Worm (Caenorhabditis elegans) whole organism, young adult: Measurements from ENCODE around the gene C28G1.2.

Experiments
- B0019.2 ChIP-seq: fragments of 200-800 bp; sonication (Bioruptor generic); conservative IDR thresholded peaks from 2 replicates; pipeline ENCODE4 v1.3.6; 2022; ENCODE audit warnings: missing genetic modification reagents, missing genetic modification characterization, missing compliant biosample characterization
- B0261.1 ChIP-seq: sonication (generic microtip); optimal IDR thresholded peaks from 2 replicates; lab custom pipeline; 2016; ENCODE audit warnings: mild to moderate bottlenecking, missing genetic modification characterization, moderate library complexity, missing compliant biosample characterization
- B0336.3 ChIP-seq: fragments of 200-800 bp; sonication (Bioruptor generic); IDR thresholded peaks from 2 replicates; pipeline ENCODE4 v1.3.6; 2022; ENCODE audit warnings: missing genetic modification characterization, missing compliant biosample characterization
- F37B4.10 ChIP-seq: fragments of 200-800 bp; sonication (Bioruptor generic); IDR thresholded peaks from 2 replicates; pipeline ENCODE4 v1.3.6; 2022; ENCODE audit warnings: missing genetic modification characterization, missing compliant biosample characterization
- F55B11.4 ChIP-seq: sonication (generic microtip); optimal IDR thresholded peaks from 2 replicates; lab custom pipeline; 2016; ENCODE audit warnings: missing compliant biosample characterization, missing genetic modification characterization, borderline replicate concordance; ENCODE audit not compliant: insufficient read depth
- Y53F4B.3 ChIP-seq: fragments of 200-800 bp; sonication (Bioruptor generic); IDR thresholded peaks from 2 replicates; pipeline ENCODE4 v1.3.6; 2022; ENCODE audit warnings: missing genetic modification reagents, missing genetic modification characterization, missing compliant biosample characterization
- Y53G8AR.9 ChIP-seq: fragments of 200-800 bp; sonication (Bioruptor generic); conservative IDR thresholded peaks from 2 replicates; pipeline ENCODE4 v1.3.6; 2022; ENCODE audit warnings: missing genetic modification reagents, missing genetic modification characterization, missing compliant biosample characterization
- Y56A3A.18 ChIP-seq: fragments of 200-800 bp; sonication (Bioruptor generic); IDR thresholded peaks from 2 replicates; pipeline ENCODE4 v1.3.6; 2022; ENCODE audit warnings: missing genetic modification reagents, missing genetic modification characterization, missing compliant biosample characterization
- Y79H2A.3 ChIP-seq: fragments of 200-800 bp; sonication (Bioruptor generic); conservative IDR thresholded peaks from 2 replicates; pipeline ENCODE4 v1.3.6; 2022; ENCODE audit warnings: missing genetic modification reagents, missing genetic modification characterization, missing compliant biosample characterization
- ZK185.1 ChIP-seq: sonication (generic microtip); optimal IDR thresholded peaks from 2 replicates; lab custom pipeline; 2016; ENCODE audit warnings: mild to moderate bottlenecking, missing genetic modification characterization, missing compliant biosample characterization; ENCODE audit not compliant: poor library complexity, severe bottlenecking
- akir-1 ChIP-seq: fragments of 200-800 bp; sonication (Bioruptor generic); optimal IDR thresholded peaks from 2 replicates; lab custom pipeline; 2018; ENCODE audit warnings: mild to moderate bottlenecking, missing genetic modification characterization, moderate library complexity, missing compliant biosample characterization
- ama-1 ChIP-seq, 3 experiments: fragments of 150-350 bp in 1 of 3; sonication (generic microtip) in 2 of 3; optimal IDR thresholded peaks; 2 replicates each; lab custom pipeline; 2014 to 2018; ENCODE audit warnings: missing biosample characterization in 2 of 3, missing genetic modification characterization in 2 of 3, missing genetic modification reagents in 2 of 3
- aptf-3 ChIP-seq: fragments of 200-800 bp; sonication (Bioruptor generic); IDR thresholded peaks from 2 replicates; pipeline ENCODE4 v1.3.6; 2022; ENCODE audit warnings: missing genetic modification characterization, missing compliant biosample characterization
- atf-7 ChIP-seq: sonication (generic microtip); optimal IDR thresholded peaks from 2 replicates; lab custom pipeline; 2017; ENCODE audit warnings: mild to moderate bottlenecking, missing genetic modification characterization, missing compliant biosample characterization
- athp-1 ChIP-seq: sonication (generic microtip); optimal IDR thresholded peaks from 2 replicates; lab custom pipeline; 2017; ENCODE audit warnings: mild to moderate bottlenecking, missing genetic modification characterization, missing compliant biosample characterization
- attf-5 ChIP-seq: fragments of 200-800 bp; sonication (Bioruptor generic); optimal IDR thresholded peaks from 2 replicates; lab custom pipeline; 2018; ENCODE audit warnings: mild to moderate bottlenecking, missing genetic modification characterization, missing compliant biosample characterization
- bed-1 ChIP-seq: fragments of 200-800 bp; sonication (Bioruptor generic); IDR thresholded peaks from 2 replicates; pipeline ENCODE4 v1.3.6; 2022; ENCODE audit warnings: missing genetic modification reagents, missing genetic modification characterization, missing compliant biosample characterization
- bed-2 ChIP-seq: fragments of 200-800 bp; sonication (Bioruptor generic); IDR thresholded peaks from 2 replicates; pipeline ENCODE4 v1.3.6; 2022; ENCODE audit warnings: missing genetic modification reagents, missing genetic modification characterization, missing compliant biosample characterization
- ceh-100 ChIP-seq: fragments of 200-800 bp; sonication (Bioruptor generic); IDR thresholded peaks from 2 replicates; pipeline ENCODE4 v1.3.6; 2022; ENCODE audit warnings: missing genetic modification reagents, missing genetic modification characterization, missing compliant biosample characterization
- ceh-27 ChIP-seq: fragments of 200-800 bp; sonication (Bioruptor generic); optimal IDR thresholded peaks from 2 replicates; lab custom pipeline; 2018; ENCODE audit warnings: mild to moderate bottlenecking, missing genetic modification characterization, moderate library complexity, missing compliant biosample characterization
- ceh-40 ChIP-seq: fragments of 200-800 bp; sonication (Bioruptor generic); IDR thresholded peaks from 2 replicates; pipeline ENCODE4 v1.3.6; 2022; ENCODE audit warnings: missing genetic modification characterization, missing compliant biosample characterization
- ceh-58 ChIP-seq: fragments of 200-800 bp; sonication (Bioruptor generic); IDR thresholded peaks from 2 replicates; pipeline ENCODE4 v1.3.6; 2022; ENCODE audit warnings: missing genetic modification characterization, missing compliant biosample characterization
- die-1 ChIP-seq: sonication (generic microtip); optimal IDR thresholded peaks from 2 replicates; lab custom pipeline; 2016; ENCODE audit warnings: missing genotype, mild to moderate bottlenecking, missing genetic modification characterization, missing compliant biosample characterization
- egl-44 ChIP-seq: fragments of 200-800 bp; sonication (Bioruptor generic); IDR thresholded peaks from 2 replicates; pipeline ENCODE4 v1.3.6; 2022; ENCODE audit warnings: missing genetic modification reagents, missing genetic modification characterization, missing compliant biosample characterization
- egrh-3 ChIP-seq: fragments of 200-800 bp; sonication (Bioruptor generic); IDR thresholded peaks from 2 replicates; pipeline ENCODE4 v1.3.6; 2022; ENCODE audit warnings: missing genetic modification reagents, missing genetic modification characterization, missing compliant biosample characterization
- ekl-4 ChIP-seq: fragments of 200-800 bp; sonication (Bioruptor generic); IDR thresholded peaks from 2 replicates; pipeline ENCODE4 v1.3.6; 2022; ENCODE audit warnings: missing genetic modification reagents, missing genetic modification characterization, missing compliant biosample characterization
- gei-17 ChIP-seq: fragments of 200-800 bp; sonication (Bioruptor generic); optimal IDR thresholded peaks from 2 replicates; lab custom pipeline; 2018; ENCODE audit warnings: mild to moderate bottlenecking, missing genetic modification characterization, missing compliant biosample characterization
- hlh-12 ChIP-seq: sonication (generic microtip); optimal IDR thresholded peaks from 2 replicates; lab custom pipeline; 2016; ENCODE audit warnings: missing genetic modification characterization, missing compliant biosample characterization
- hmg-1.2 ChIP-seq: fragments of 200-800 bp; sonication (Bioruptor generic); IDR thresholded peaks from 2 replicates; pipeline ENCODE4 v1.3.6; 2022; ENCODE audit warnings: missing genetic modification reagents, missing genetic modification characterization, missing compliant biosample characterization
- hmg-20 ChIP-seq: fragments of 200-800 bp; sonication (Bioruptor generic); IDR thresholded peaks from 2 replicates; pipeline ENCODE4 v1.3.6; 2022; ENCODE audit warnings: missing genetic modification reagents, missing genetic modification characterization, missing compliant biosample characterization
- let-607 ChIP-seq, 2 experiments: fragments of 200-800 bp in 1 of 2; sonication (Bioruptor generic) in 1 of 2; sonication (generic microtip) in 1 of 2; optimal IDR thresholded peaks; 2 replicates each; lab custom pipeline; 2016 to 2018; ENCODE audit warnings: mild to moderate bottlenecking in 2 of 2, missing compliant biosample characterization in 2 of 2, missing genetic modification characterization in 2 of 2, moderate library complexity in 2 of 2, missing genotype in 1 of 2
- lin-26 ChIP-seq: fragments of 200-800 bp; sonication (Bioruptor generic); IDR thresholded peaks from 2 replicates; pipeline ENCODE4 v1.3.6; 2022; ENCODE audit warnings: missing genetic modification reagents, missing genetic modification characterization, missing compliant biosample characterization
- lin-54 ChIP-seq: fragments of 200-800 bp; sonication (Bioruptor generic); optimal IDR thresholded peaks from 2 replicates; lab custom pipeline; 2018; ENCODE audit warnings: mild to moderate bottlenecking, missing genetic modification characterization, missing compliant biosample characterization
- lsy-27 ChIP-seq: sonication (generic microtip); optimal IDR thresholded peaks from 2 replicates; lab custom pipeline; 2017; ENCODE audit warnings: missing genetic modification characterization, mild to moderate bottlenecking, missing compliant biosample characterization, antibody characterized with exemption, missing genotype, borderline replicate concordance; ENCODE audit not compliant: insufficient read depth
- madf-3 ChIP-seq: fragments of 200-800 bp; sonication (Bioruptor generic); IDR thresholded peaks from 2 replicates; pipeline ENCODE4 v1.3.6; 2022; ENCODE audit warnings: missing genetic modification reagents, missing genetic modification characterization, missing compliant biosample characterization
- mel-28 ChIP-seq: sonication (generic microtip); optimal IDR thresholded peaks from 2 replicates; lab custom pipeline; 2016; ENCODE audit warnings: borderline replicate concordance, mild to moderate bottlenecking, missing genetic modification characterization, missing compliant biosample characterization
- mes-4 ChIP-seq: sonication (generic microtip); optimal IDR thresholded peaks from 2 replicates; lab custom pipeline; 2016; ENCODE audit warnings: missing genotype, missing genetic modification characterization, missing compliant biosample characterization
- mxl-1 ChIP-seq: sonication (generic microtip); optimal IDR thresholded peaks from 2 replicates; lab custom pipeline; 2016; ENCODE audit warnings: missing genetic modification characterization, missing compliant biosample characterization
- nfya-1 ChIP-seq: sonication (generic microtip); optimal IDR thresholded peaks from 2 replicates; lab custom pipeline; 2017; ENCODE audit warnings: antibody characterized with exemption, missing compliant biosample characterization, missing genetic modification characterization, borderline replicate concordance; ENCODE audit not compliant: insufficient read depth
- pbrm-1 ChIP-seq: fragments of 200-800 bp; sonication (Bioruptor generic); IDR thresholded peaks from 2 replicates; pipeline ENCODE4 v1.3.6; 2022; ENCODE audit warnings: missing genetic modification reagents, missing genetic modification characterization, missing compliant biosample characterization
- somi-1 ChIP-seq: fragments of 200-800 bp; sonication (Bioruptor generic); optimal IDR thresholded peaks from 2 replicates; lab custom pipeline; 2018; ENCODE audit warnings: mild to moderate bottlenecking, missing genetic modification characterization, missing compliant biosample characterization
- sptf-2 ChIP-seq: fragments of 200-800 bp; sonication (Bioruptor generic); optimal IDR thresholded peaks from 2 replicates; lab custom pipeline; 2018; ENCODE audit warnings: mild to moderate bottlenecking, missing genetic modification characterization, missing compliant biosample characterization
- tbp1 ChIP-seq: fragments of 200-800 bp; sonication (Bioruptor generic); optimal IDR thresholded peaks from 2 replicates; lab custom pipeline; 2018; ENCODE audit warnings: mild to moderate bottlenecking, missing genetic modification characterization, missing compliant biosample characterization
- tbx-9 ChIP-seq: sonication (generic microtip); optimal IDR thresholded peaks from 2 replicates; lab custom pipeline; 2016; ENCODE audit warnings: borderline replicate concordance, missing genetic modification characterization, inconsistent platforms, missing compliant biosample characterization
- unc-130 ChIP-seq: sonication (generic microtip); optimal IDR thresholded peaks from 2 replicates; lab custom pipeline; 2016; ENCODE audit warnings: missing genetic modification reagents, missing genetic modification characterization, missing compliant biosample characterization
- ztf-26 ChIP-seq: sonication (generic microtip); optimal IDR thresholded peaks from 2 replicates; lab custom pipeline; 2017; ENCODE audit warnings: missing genetic modification characterization, missing compliant biosample characterization
- ztf-3 ChIP-seq: fragments of 200-800 bp; sonication (Bioruptor generic); optimal IDR thresholded peaks from 2 replicates; lab custom pipeline; 2018; ENCODE audit warnings: mild to moderate bottlenecking, missing genetic modification characterization, missing compliant biosample characterization

C28G1.2 gene

ce11 chrX:8835405-8835804 is 411 bp upstream of the C28G1.2 start, which contains the start of gene sec-15:
Gene sec-15, minus strand, starts transcription at chrX:8835715.
- TF ChIP-seq ama-1 (optimal IDR thresholded peaks at IDR 0.05; lab: Kevin White, UChicago) = no peak
- TF ChIP-seq ama-1 (GFP tag; optimal IDR thresholded peaks at IDR 0.05; lab: Kevin White, UChicago) = no peak
- TF ChIP-seq mes-4 (tag; lab: Kevin White, UChicago) = no peak
- TF ChIP-seq gei-17 = no peak

DNA sequence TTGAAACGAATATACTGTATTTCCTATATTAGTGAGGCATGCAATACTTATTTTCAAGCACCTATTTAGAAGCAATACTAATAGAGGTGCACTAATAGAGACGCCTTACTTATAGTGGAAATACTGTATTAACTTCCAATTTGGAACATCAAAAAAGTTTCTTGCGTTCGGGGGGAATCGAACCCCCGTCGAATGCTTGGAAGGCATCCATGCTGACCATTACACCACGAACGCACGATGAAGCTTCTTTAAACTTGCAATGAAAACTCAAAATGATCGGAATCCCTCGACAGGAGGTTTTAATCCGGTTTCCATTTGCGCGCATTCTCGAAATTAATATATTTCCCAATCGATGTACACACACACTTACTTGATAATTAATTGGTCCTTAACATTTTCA is 2.4 kb downstream of the C28G1.2 start:
- 0 out of 2 replicates have a peak, but pooled peaks have one; percentile 46 for TF ChIP-seq madf-3 (GFP tag; lab: Robert Waterston, UW)
- no peak for TF ChIP-seq nfya-1 (tag; lab: Kevin White, UChicago)
- TF ChIP-seq ZK185.1 (tag; lab: Kevin White, UChicago) = peak; percentile 68
- peak; percentile 26 for TF ChIP-seq mxl-1
- TF ChIP-seq somi-1 = no peak
- TF ChIP-seq bed-2 = no peak
- peak; percentile 49 for TF ChIP-seq hlh-12
- TF ChIP-seq attf-5 (GFP tag; lab: Kevin White, UChicago) = no peak
- TF ChIP-seq Y53F4B.3 (GFP tag; lab: Robert Waterston, UW) = no peak
- TF ChIP-seq pbrm-1 (GFP tag; lab: Robert Waterston, UW) = peak; percentile 59; the same call in 1 of the 2 replicates
- TF ChIP-seq lsy-27 = no peak
- no peak for TF ChIP-seq unc-130 (GFP tag; lab: Kevin White, UChicago)
- peak; percentile 58 for TF ChIP-seq hmg-1.2 (GFP tag; lab: Robert Waterston, UW)
- peak; percentile 70 for TF ChIP-seq die-1
- TF ChIP-seq aptf-3 (GFP tag; lab: Robert Waterston, UW) = no peak
- TF ChIP-seq F55B11.4 (tag; lab: Kevin White, UChicago) = no peak
- peak; percentile 70 for TF ChIP-seq B0261.1 (tag; lab: Kevin White, UChicago)
- no peak for TF ChIP-seq B0336.3 (GFP tag; lab: Robert Waterston, UW)
- no peak for TF ChIP-seq ceh-27 (GFP tag; lab: Kevin White, UChicago)
- TF ChIP-seq mel-28 (tag; lab: Kevin White, UChicago) = no peak
- TF ChIP-seq bed-1 (GFP tag; lab: Robert Waterston, UW) = 0 out of 2 replicates have a peak, but pooled peaks have one; percentile 49
- no peak for TF ChIP-seq Y79H2A.3 (GFP tag; lab: Robert Waterston, UW)
- no peak for TF ChIP-seq akir-1 (GFP tag; lab: Kevin White, UChicago)
- TF ChIP-seq athp-1 (tag; lab: Kevin White, UChicago) = no peak
- TF ChIP-seq sptf-2 (GFP tag; lab: Kevin White, UChicago) = no peak
- TF ChIP-seq F37B4.10 (GFP tag; lab: Robert Waterston, UW) = no peak
- TF ChIP-seq let-607 (tag; optimal IDR thresholded peaks at IDR 0.05; lab: Kevin White, UChicago) = no peak
- peak; percentile 92 for TF ChIP-seq lin-26 (GFP tag; lab: Robert Waterston, UW)
- no peak for TF ChIP-seq ekl-4 (GFP tag; lab: Robert Waterston, UW)
- TF ChIP-seq tbp1 (GFP tag; lab: Kevin White, UChicago) = peak; percentile 87
- TF ChIP-seq ceh-58 = no peak
- no peak for TF ChIP-seq tbx-9 (tag; lab: Kevin White, UChicago)
- no peak for TF ChIP-seq ztf-26
- TF ChIP-seq Y56A3A.18 (GFP tag; lab: Robert Waterston, UW) = 0 out of 2 replicates have a peak, but pooled peaks have one; percentile 80
- no peak for TF ChIP-seq ceh-100
- no peak for TF ChIP-seq atf-7 (tag; lab: Kevin White, UChicago)
- TF ChIP-seq egrh-3 (GFP tag; lab: Robert Waterston, UW) = no peak
- no peak for TF ChIP-seq lin-54 (GFP tag; lab: Kevin White, UChicago)
- TF ChIP-seq egl-44 (GFP tag; lab: Robert Waterston, UW) = peak; percentile 65; the same call in 1 of the 2 replicates
- TF ChIP-seq ceh-40 = 0 out of 2 replicates have a peak, but pooled peaks have one; percentile 65
- TF ChIP-seq B0019.2 (GFP tag; lab: Robert Waterston, UW) = no peak
- no peak for TF ChIP-seq hmg-20 (GFP tag; lab: Robert Waterston, UW)
- no peak for TF ChIP-seq Y53G8AR.9 (GFP tag; lab: Robert Waterston, UW)
- no peak for TF ChIP-seq ztf-3 (GFP tag; lab: Kevin White, UChicago)
